Fruit fly (Drosophila melanogaster): ENCODE measurements around the gene Tspo.

Gene Tspo

DNA sequence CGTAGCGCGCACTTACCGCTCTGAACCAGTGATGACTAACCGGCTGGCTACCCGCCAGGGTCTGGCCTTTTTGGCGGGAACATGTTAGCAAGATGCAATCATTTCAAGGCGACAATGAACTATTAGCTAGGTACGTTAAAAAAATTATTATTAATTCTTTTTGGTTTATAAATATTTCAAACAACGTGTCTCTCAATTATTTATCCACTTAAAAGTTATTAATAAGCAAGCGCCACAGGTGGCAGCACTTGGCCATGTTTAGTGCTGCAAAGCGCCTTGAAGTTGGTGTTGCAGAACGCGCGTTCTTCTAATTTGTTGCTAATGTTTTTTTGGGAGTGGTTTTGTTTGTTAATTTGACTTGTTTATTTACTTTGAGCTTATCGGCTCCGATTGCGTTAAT lies 14.8 kb downstream of the Tspo start, which contains the start of the genes Ipk2 and cold (continued):
- TF ChIP-seq CG10543 (GFP tag; optimal IDR thresholded peaks at IDR 0.05) = peak; percentile 86
- TF ChIP-seq Nf-YC (tag; optimal IDR thresholded peaks at IDR 0.05) = peak; percentile 80
- TF ChIP-seq eve (GFP tag; optimal IDR thresholded peaks at IDR 0.05) = no peak
- no peak for TF ChIP-seq CG12769 (tag; optimal IDR thresholded peaks at IDR 0.05)
- no peak for TF ChIP-seq z (GFP tag; IDR thresholded peaks at IDR 0.05)
- TF ChIP-seq CoRest (tag; optimal IDR thresholded peaks at IDR 0.05) = peak; percentile 89
- peak; percentile 13 for TF ChIP-seq p53 (GFP tag; optimal IDR thresholded peaks at IDR 0.05)
- no peak for TF ChIP-seq ac (GFP tag; optimal IDR thresholded peaks at IDR 0.05)
- TF ChIP-seq Adf1 (GFP tag; IDR thresholded peaks at IDR 0.05) = peak; percentile 45; the same call in 1 of the 2 replicates
- TF ChIP-seq zen (tag; optimal IDR thresholded peaks at IDR 0.05) = peak; percentile 85
- no peak for TF ChIP-seq gem (tag; optimal IDR thresholded peaks at IDR 0.05)
- TF ChIP-seq Doc2 (GFP tag; IDR thresholded peaks at IDR 0.05) = no peak
- TF ChIP-seq CG4820 (GFP tag; optimal IDR thresholded peaks at IDR 0.05) = peak; percentile 81
- TF ChIP-seq CG13775 (GFP tag; optimal IDR thresholded peaks at IDR 0.05) = peak; percentile 86
- TF ChIP-seq Scr (GFP tag; IDR thresholded peaks at IDR 0.05; ENCODE audit: partially characterized antibody) = 0 out of 2 replicates have a peak, but pooled peaks have one; percentile 28
- peak; percentile 72 for TF ChIP-seq al (GFP tag; IDR thresholded peaks at IDR 0.05)
- peak; percentile 60 for TF ChIP-seq Ada2b (GFP tag; IDR thresholded peaks at IDR 0.05)
- TF ChIP-seq Rx (GFP tag; IDR thresholded peaks at IDR 0.05) = peak; percentile 62
- TF ChIP-seq pb (GFP tag; optimal IDR thresholded peaks at IDR 0.05) = peak; percentile 50
- peak; percentile 97 for TF ChIP-seq scrt (GFP tag; optimal IDR thresholded peaks at IDR 0.05)
- TF ChIP-seq unc-4 (GFP tag; IDR thresholded peaks at IDR 0.05; ENCODE audit: partially characterized antibody) = peak; percentile 43
- no peak for TF ChIP-seq Hr39 (optimal IDR thresholded peaks at IDR 0.05)
- 0 out of 3 replicates have a peak, but pooled peaks have one; percentile 64 for TF ChIP-seq otp (GFP tag; IDR thresholded peaks at IDR 0.05)
- TF ChIP-seq Side (GFP tag; optimal IDR thresholded peaks at IDR 0.05) = peak; percentile 72
- TF ChIP-seq Eip74EF (GFP tag; optimal IDR thresholded peaks at IDR 0.05) = no peak
- TF ChIP-seq CG4282 (GFP tag; optimal IDR thresholded peaks at IDR 0.05) = peak; percentile 51
- peak; percentile 78 for TF ChIP-seq unpg (GFP tag; optimal IDR thresholded peaks at IDR 0.05)
- no peak for TF ChIP-seq gro (GFP tag; optimal IDR thresholded peaks at IDR 0.05)
- peak; percentile 64 for TF ChIP-seq CG16863 (GFP tag; optimal IDR thresholded peaks at IDR 0.05)
- TF ChIP-seq TFAM (GFP tag; optimal IDR thresholded peaks at IDR 0.05) = no peak
- peak; percentile 75 for TF ChIP-seq CG1647 (GFP tag; optimal IDR thresholded peaks at IDR 0.05)
- TF ChIP-seq D19A (tag; optimal IDR thresholded peaks at IDR 0.05) = no peak
- no peak for TF ChIP-seq fd64A (GFP tag; optimal IDR thresholded peaks at IDR 0.05)
- peak; percentile 79 for TF ChIP-seq pzg (GFP tag; optimal IDR thresholded peaks at IDR 0.05)
- peak; percentile 53 for TF ChIP-seq slp2 (GFP tag; optimal IDR thresholded peaks at IDR 0.05)
- peak; percentile 46 for TF ChIP-seq BEAF-32 (GFP tag; optimal IDR thresholded peaks at IDR 0.05)
- no peak for TF ChIP-seq sima (GFP tag; optimal IDR thresholded peaks at IDR 0.05)
- no peak for TF ChIP-seq CG14860 (GFP tag; IDR thresholded peaks at IDR 0.05; ENCODE audit: partially characterized antibody)
- peak; percentile 73 for TF ChIP-seq maf-S (GFP tag; optimal IDR thresholded peaks at IDR 0.05)
- 0 out of 2 replicates have a peak, but pooled peaks have one; percentile 30 for TF ChIP-seq Poxn (GFP tag; IDR thresholded peaks at IDR 0.05)
- peak in 1 of 2 experiments; percentile 88 for TF ChIP-seq Hr51 (GFP tag; optimal IDR thresholded peaks at IDR 0.05)
- peak; percentile 41; the same call in 1 of the 3 replicates for TF ChIP-seq knrl (GFP tag; IDR thresholded peaks at IDR 0.05; ENCODE audit: partially characterized antibody)
- peak; percentile 77 for TF ChIP-seq CG17829 (tag; optimal IDR thresholded peaks at IDR 0.05)
- no peak for TF ChIP-seq inv (GFP tag; IDR thresholded peaks at IDR 0.05; ENCODE audit: partially characterized antibody)
- TF ChIP-seq dmrt11E (tag; optimal IDR thresholded peaks at IDR 0.05) = peak; percentile 70
- TF ChIP-seq CG10654 (GFP tag; optimal IDR thresholded peaks at IDR 0.05) = peak; percentile 60
- TF ChIP-seq Sox102F (GFP tag; optimal IDR thresholded peaks at IDR 0.05) = no peak
- peak in 1 of 3 experiments; percentile 77 for TF ChIP-seq lola (GFP tag; optimal IDR thresholded peaks at IDR 0.05)
- peak; percentile 85 for TF ChIP-seq CG32532 (GFP tag; IDR thresholded peaks at IDR 0.05)
- peak; percentile 80 for TF ChIP-seq CG9215 (GFP tag; IDR thresholded peaks at IDR 0.05)
